Worm (Caenorhabditis elegans) whole organism, L3 larva: ENCODE data around the gene emb-1.

ENCODE experiments used
- ama-1 ChIP-seq: fragments of 150-350 bp; optimal IDR thresholded peaks from 2 replicates; lab custom pipeline; 2018
- ceh-82 ChIP-seq: fragments of 150-350 bp; optimal IDR thresholded peaks from 2 replicates; lab custom pipeline; 2014; ENCODE audit warnings: missing biosample characterization, missing genetic modification characterization
- ceh-9 ChIP-seq: sonication (generic microtip); optimal IDR thresholded peaks from 2 replicates; lab custom pipeline; 2018; ENCODE audit warnings: missing biosample characterization, missing genetic modification characterization
- elt-2 ChIP-seq: sonication (generic microtip); optimal IDR thresholded peaks from 2 replicates; lab custom pipeline; 2016; ENCODE audit warnings: missing genetic modification reagents, mild to moderate bottlenecking, missing genetic modification characterization, missing compliant biosample characterization
- fkh-10 ChIP-seq: sonication (generic microtip); optimal IDR thresholded peaks from 2 replicates; lab custom pipeline; 2017; ENCODE audit warnings: missing biosample characterization, missing genetic modification reagents, missing genetic modification characterization
- jun-1 ChIP-seq: fragments of 150-350 bp; optimal IDR thresholded peaks from 2 replicates; lab custom pipeline; 2014; ENCODE audit warnings: missing biosample characterization, missing genetic modification reagents, missing genetic modification characterization
- lin-39 ChIP-seq: fragments of 150-350 bp; optimal IDR thresholded peaks from 2 replicates; lab custom pipeline; 2018; ENCODE audit warnings: missing biosample characterization, missing genetic modification reagents, missing genetic modification characterization
- nhr-237 ChIP-seq: fragments of 150-350 bp; optimal IDR thresholded peaks from 2 replicates; lab custom pipeline; 2014; ENCODE audit warnings: missing biosample characterization, missing genetic modification characterization
- nhr-76 ChIP-seq: fragments of 150-350 bp; sonication (generic microtip); optimal IDR thresholded peaks from 5 replicates; lab custom pipeline; 2014; ENCODE audit warnings: missing biosample characterization, missing genetic modification characterization
- nhr-77 ChIP-seq: fragments of 150-350 bp; optimal IDR thresholded peaks from 2 replicates; lab custom pipeline; 2014; ENCODE audit warnings: missing biosample characterization, missing genetic modification characterization
- unc-62 ChIP-seq: fragments of 150-350 bp; sonication (generic microtip); optimal IDR thresholded peaks from 4 replicates; lab custom pipeline; 2014; ENCODE audit warnings: missing biosample characterization, missing genetic modification reagents, missing genetic modification characterization
- ztf-11 ChIP-seq: fragments of 150-350 bp; optimal IDR thresholded peaks from 2 replicates; lab custom pipeline; 2014; ENCODE audit warnings: missing biosample characterization, missing genetic modification characterization

DNA sequence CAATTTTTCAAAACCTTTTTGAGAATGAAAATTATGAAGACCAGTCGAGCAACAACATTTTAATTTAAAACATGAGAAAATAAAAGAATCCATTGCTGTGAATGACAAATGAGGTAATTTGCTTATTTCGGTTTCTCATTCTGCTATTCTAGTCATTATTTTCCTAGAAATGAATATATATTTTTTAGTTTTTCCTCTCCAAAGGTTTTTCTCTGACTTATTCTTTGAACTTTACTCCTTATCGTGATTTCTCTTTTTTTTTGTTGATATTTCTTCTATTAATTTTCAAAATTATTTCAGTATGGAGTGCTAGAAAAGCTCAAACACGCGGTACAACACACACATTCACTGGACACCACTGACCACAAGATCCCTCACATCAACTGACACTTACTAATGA lies 12.4 kb downstream of the emb-1 start, which contains the start of gene pup-2:
- no peak for TF ChIP-seq nhr-237 (tag; lab: Kevin White, UChicago)
- no peak for TF ChIP-seq ceh-82 (tag; lab: Kevin White, UChicago)
- no peak for TF ChIP-seq jun-1
- no peak for TF ChIP-seq nhr-77 (tag; lab: Kevin White, UChicago)
- no peak for TF ChIP-seq ztf-11 (tag; lab: Kevin White, UChicago)
- TF ChIP-seq elt-2 (tag; lab: Kevin White, UChicago), result no peak
- TF ChIP-seq lin-39 (tag; lab: Kevin White, UChicago), result no peak
- TF ChIP-seq nhr-76 (tag; lab: Kevin White, UChicago), result no peak
- no peak for TF ChIP-seq fkh-10 (GFP tag; lab: Kevin White, UChicago)
- TF ChIP-seq unc-62 (GFP tag; lab: Kevin White, UChicago), result no peak
- TF ChIP-seq ceh-9 (tag; lab: Kevin White, UChicago), result no peak
- TF ChIP-seq ama-1 (lab: Kevin White, UChicago), result no peak
